Fruit fly (Drosophila melanogaster): ENCODE data around the gene Pgant8.

DNA sequence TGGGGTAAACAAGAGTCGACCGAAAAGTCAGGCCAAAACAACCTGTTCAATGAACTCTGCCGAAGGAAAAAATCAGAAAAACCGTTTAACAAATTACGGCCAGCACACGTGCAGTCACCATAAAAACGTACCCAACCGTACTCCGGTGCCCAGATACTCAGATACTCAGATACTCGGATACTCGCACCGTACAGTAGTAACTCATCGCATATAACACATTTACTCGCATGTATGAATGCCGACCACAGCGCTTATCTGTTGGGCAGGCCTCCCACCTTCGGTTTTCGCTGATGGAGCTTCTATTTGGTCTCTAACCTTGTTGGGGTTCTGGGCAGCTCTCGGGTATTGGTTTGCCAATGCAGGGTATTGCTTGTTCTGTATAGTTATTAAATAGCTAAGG lies 36.6 kb downstream of the Pgant8 start:
- TF ChIP-seq kay (GFP tag; ENCODE audit: borderline replicate concordance) (no peak), Clk (GFP tag; optimal IDR thresholded peaks at IDR 0.05) (no peak), CG14711 (tag; optimal IDR thresholded peaks at IDR 0.05) (no peak), pad (GFP tag; optimal IDR thresholded peaks at IDR 0.05) (no peak), CG1620 (GFP tag; optimal IDR thresholded peaks at IDR 0.05) (no peak), toe (GFP tag; optimal IDR thresholded peaks at IDR 0.05) (no peak), cnc (optimal IDR thresholded peaks at IDR 0.05) (no peak), ovo (GFP tag; optimal IDR thresholded peaks at IDR 0.05) (no peak)
